Worm (Caenorhabditis elegans): ENCODE results near the gene R08D7.4.

DNA sequence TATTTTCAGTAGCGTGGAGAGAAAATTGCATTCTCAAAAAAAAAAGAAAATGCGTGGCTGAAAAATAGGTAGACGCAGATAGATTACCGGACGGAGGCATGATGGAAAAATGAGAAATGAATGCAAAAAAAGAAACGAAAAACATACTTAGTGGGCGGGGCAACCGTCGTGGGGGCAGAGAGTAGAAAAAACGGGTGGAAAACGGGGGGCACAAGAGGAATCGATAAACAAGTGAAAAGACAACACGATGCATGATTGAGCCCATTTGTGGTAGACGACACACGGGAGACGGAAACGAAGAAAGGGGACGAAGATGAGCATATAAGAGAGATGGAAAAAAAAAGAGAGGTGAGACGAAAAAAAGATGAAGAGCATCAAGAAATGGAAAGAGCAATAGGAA is 16.9 kb downstream of the R08D7.4 start:
- TF ChIP-seq flt-1 (GFP tag; IDR thresholded peaks at IDR 0.05), result 0 out of 2 replicates have a peak, but pooled peaks have one; percentile 34
- TF ChIP-seq ztf-29 (GFP tag; IDR thresholded peaks at IDR 0.05), result no peak
- no peak for TF ChIP-seq tab-1 (GFP tag; IDR thresholded peaks at IDR 0.05)
- no peak for TF ChIP-seq ref-1 (GFP tag; conservative IDR thresholded peaks at IDR 0.05)

Measured in whole organism, midembryonic.